Worm (Caenorhabditis elegans): ENCODE data around the gene fbxb-71.

DNA sequence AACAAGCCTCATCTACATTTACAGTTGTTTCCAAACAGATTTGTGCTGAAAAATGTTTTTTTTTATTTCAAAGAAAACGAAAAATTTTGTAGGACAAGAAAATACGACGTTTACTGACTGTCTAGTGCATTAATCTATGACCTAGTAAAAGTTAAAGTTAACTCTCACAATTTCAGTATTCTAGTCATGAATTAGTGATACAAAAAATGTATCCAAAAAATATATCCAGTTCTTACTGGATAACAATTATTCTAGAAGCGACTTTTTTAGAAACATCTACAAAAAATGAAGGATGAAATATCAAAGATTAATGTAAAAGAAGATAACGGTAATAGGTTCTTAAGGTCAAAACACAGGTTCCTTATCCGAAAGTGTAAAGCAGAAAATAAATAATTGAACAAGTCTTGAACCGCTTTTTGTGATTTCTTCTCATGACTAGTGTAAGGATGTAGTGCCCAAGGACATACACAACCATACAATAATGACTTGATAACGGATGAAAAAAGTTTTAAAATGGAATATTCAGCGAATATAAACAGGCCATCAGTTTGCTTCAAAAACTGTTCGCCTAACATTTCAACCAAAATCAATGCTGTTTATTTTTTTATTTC lies 12.1 kb upstream of the fbxb-71 start, which contains the start of gene pqn-37:
- TF ChIP-seq pqm-1 (tag; optimal IDR thresholded peaks at IDR 0.05) = no peak
- TF ChIP-seq jun-1 (tag; optimal IDR thresholded peaks at IDR 0.05) = no peak
- no peak for TF ChIP-seq ztf-11 (tag; optimal IDR thresholded peaks at IDR 0.05)
- no peak for TF ChIP-seq snpc-4 (tag; optimal IDR thresholded peaks at IDR 0.05)
- no peak for TF ChIP-seq aly-2 (tag; optimal IDR thresholded peaks at IDR 0.05)
- no peak for TF ChIP-seq elt-2 (tag; optimal IDR thresholded peaks at IDR 0.05)
